Worm (Caenorhabditis elegans) whole organism, young adult: ENCODE data around the gene glb-11.
A peak's percentile ranks its signal among the peaks of the same experiment; 100 is the strongest.

Experiments used
- B0019.2 ChIP-seq: fragments of 200-800 bp; sonication (Bioruptor generic); conservative IDR thresholded peaks from 2 replicates; pipeline ENCODE4 v1.3.6; 2022; ENCODE audit warnings: missing genetic modification reagents, missing genetic modification characterization, missing compliant biosample characterization
- B0261.1 ChIP-seq: sonication (generic microtip); optimal IDR thresholded peaks from 2 replicates; lab custom pipeline; 2016; ENCODE audit warnings: mild to moderate bottlenecking, missing genetic modification characterization, moderate library complexity, missing compliant biosample characterization
- B0336.3 ChIP-seq: fragments of 200-800 bp; sonication (Bioruptor generic); IDR thresholded peaks from 2 replicates; pipeline ENCODE4 v1.3.6; 2022; ENCODE audit warnings: missing genetic modification characterization, missing compliant biosample characterization
- F10E7.11 ChIP-seq: sonication (generic microtip); optimal IDR thresholded peaks from 2 replicates; lab custom pipeline; 2017; ENCODE audit warnings: mild to moderate bottlenecking, missing genetic modification characterization, moderate library complexity, missing compliant biosample characterization
- F22D6.2 ChIP-seq: sonication (generic microtip); optimal IDR thresholded peaks from 2 replicates; lab custom pipeline; 2016; ENCODE audit warnings: mild to moderate bottlenecking, missing genetic modification characterization, missing compliant biosample characterization
- F33H1.4 ChIP-seq: fragments of 200-800 bp; sonication (Bioruptor generic); IDR thresholded peaks from 2 replicates; pipeline ENCODE4 v1.3.6; 2022; ENCODE audit warnings: missing genetic modification reagents, missing genetic modification characterization, missing compliant biosample characterization
- F39B2.1 ChIP-seq: fragments of 200-800 bp; sonication (Bioruptor generic); IDR thresholded peaks from 2 replicates; pipeline ENCODE4 v1.3.6; 2022; ENCODE audit warnings: missing genetic modification reagents, missing genetic modification characterization, missing compliant biosample characterization
- F55B11.4 ChIP-seq: sonication (generic microtip); optimal IDR thresholded peaks from 2 replicates; lab custom pipeline; 2016; ENCODE audit warnings: missing compliant biosample characterization, missing genetic modification characterization, borderline replicate concordance; ENCODE audit not compliant: insufficient read depth
- K12H6.12 ChIP-seq: fragments of 200-800 bp; sonication (Bioruptor generic); optimal IDR thresholded peaks from 2 replicates; lab custom pipeline; 2018; ENCODE audit warnings: mild to moderate bottlenecking, missing genetic modification characterization, missing compliant biosample characterization
- Y79H2A.3 ChIP-seq: fragments of 200-800 bp; sonication (Bioruptor generic); conservative IDR thresholded peaks from 2 replicates; pipeline ENCODE4 v1.3.6; 2022; ENCODE audit warnings: missing genetic modification reagents, missing genetic modification characterization, missing compliant biosample characterization
- Y95B8A.8 ChIP-seq: fragments of 200-800 bp; sonication (Bioruptor generic); IDR thresholded peaks from 2 replicates; pipeline ENCODE4 v1.3.6; 2022; ENCODE audit warnings: missing genetic modification reagents, missing genetic modification characterization, missing compliant biosample characterization
- akir-1 ChIP-seq: fragments of 200-800 bp; sonication (Bioruptor generic); optimal IDR thresholded peaks from 2 replicates; lab custom pipeline; 2018; ENCODE audit warnings: mild to moderate bottlenecking, missing genetic modification characterization, moderate library complexity, missing compliant biosample characterization
- aptf-2 ChIP-seq: fragments of 200-800 bp; sonication (Bioruptor generic); conservative IDR thresholded peaks from 2 replicates; pipeline ENCODE4 v1.3.6; 2022; ENCODE audit warnings: missing genetic modification reagents, missing genetic modification characterization, missing compliant biosample characterization
- aptf-3 ChIP-seq: fragments of 200-800 bp; sonication (Bioruptor generic); IDR thresholded peaks from 2 replicates; pipeline ENCODE4 v1.3.6; 2022; ENCODE audit warnings: missing genetic modification characterization, missing compliant biosample characterization
- athp-1 ChIP-seq: sonication (generic microtip); optimal IDR thresholded peaks from 2 replicates; lab custom pipeline; 2017; ENCODE audit warnings: mild to moderate bottlenecking, missing genetic modification characterization, missing compliant biosample characterization
- attf-6 ChIP-seq: fragments of 200-800 bp; sonication (Bioruptor generic); IDR thresholded peaks from 2 replicates; pipeline ENCODE4 v1.3.6; 2022; ENCODE audit warnings: missing genetic modification reagents, missing genetic modification characterization, missing compliant biosample characterization
- egl-44 ChIP-seq: fragments of 200-800 bp; sonication (Bioruptor generic); IDR thresholded peaks from 2 replicates; pipeline ENCODE4 v1.3.6; 2022; ENCODE audit warnings: missing genetic modification reagents, missing genetic modification characterization, missing compliant biosample characterization
- ets-4 ChIP-seq: fragments of 200-800 bp; sonication (Bioruptor generic); optimal IDR thresholded peaks from 2 replicates; lab custom pipeline; 2018; ENCODE audit warnings: mild to moderate bottlenecking, missing genetic modification characterization, missing compliant biosample characterization
- gei-17 ChIP-seq: fragments of 200-800 bp; sonication (Bioruptor generic); optimal IDR thresholded peaks from 2 replicates; lab custom pipeline; 2018; ENCODE audit warnings: mild to moderate bottlenecking, missing genetic modification characterization, missing compliant biosample characterization
- him-1 ChIP-seq: sonication (generic microtip); optimal IDR thresholded peaks from 2 replicates; lab custom pipeline; 2016; ENCODE audit warnings: missing genotype, missing genetic modification reagents, missing genetic modification characterization, missing compliant biosample characterization
- let-607 ChIP-seq, 2 experiments: fragments of 200-800 bp in 1 of 2; sonication (Bioruptor generic) in 1 of 2; sonication (generic microtip) in 1 of 2; optimal IDR thresholded peaks; 2 replicates each; lab custom pipeline; 2016 to 2018; ENCODE audit warnings: mild to moderate bottlenecking in 2 of 2, missing compliant biosample characterization in 2 of 2, missing genetic modification characterization in 2 of 2, moderate library complexity in 2 of 2, missing genotype in 1 of 2
- lin-35 ChIP-seq, 3 experiments: fragments of 150-350 bp in 2 of 3; sonication (generic microtip) in 1 of 3; optimal IDR thresholded peaks; 2 replicates each; lab custom pipeline; 2014 to 2018; ENCODE audit warnings: missing biosample characterization in 3 of 3, missing genetic modification characterization in 3 of 3, missing genetic modification reagents in 3 of 3
- lin-40 ChIP-seq: sonication (generic microtip); optimal IDR thresholded peaks from 2 replicates; lab custom pipeline; 2016; ENCODE audit warnings: missing genetic modification characterization, mild to moderate bottlenecking, missing compliant biosample characterization, missing genotype, missing genetic modification reagents
- lir-1 ChIP-seq: fragments of 200-800 bp; sonication (Bioruptor generic); conservative IDR thresholded peaks from 2 replicates; pipeline ENCODE4 v1.3.6; 2022; ENCODE audit warnings: missing genetic modification reagents, missing genetic modification characterization, missing compliant biosample characterization
- lsy-27 ChIP-seq: sonication (generic microtip); optimal IDR thresholded peaks from 2 replicates; lab custom pipeline; 2017; ENCODE audit warnings: missing genetic modification characterization, mild to moderate bottlenecking, missing compliant biosample characterization, antibody characterized with exemption, missing genotype, borderline replicate concordance; ENCODE audit not compliant: insufficient read depth
- madf-10 ChIP-seq: sonication (generic microtip); optimal IDR thresholded peaks from 2 replicates; lab custom pipeline; 2016; ENCODE audit warnings: mild to moderate bottlenecking, missing genetic modification characterization, missing compliant biosample characterization
- madf-3 ChIP-seq: fragments of 200-800 bp; sonication (Bioruptor generic); IDR thresholded peaks from 2 replicates; pipeline ENCODE4 v1.3.6; 2022; ENCODE audit warnings: missing genetic modification reagents, missing genetic modification characterization, missing compliant biosample characterization
- nfya-1 ChIP-seq: sonication (generic microtip); optimal IDR thresholded peaks from 2 replicates; lab custom pipeline; 2017; ENCODE audit warnings: antibody characterized with exemption, missing compliant biosample characterization, missing genetic modification characterization, borderline replicate concordance; ENCODE audit not compliant: insufficient read depth
- nhr-27 ChIP-seq: fragments of 200-800 bp; sonication (Bioruptor generic); optimal IDR thresholded peaks from 2 replicates; lab custom pipeline; 2018; ENCODE audit warnings: mild to moderate bottlenecking, missing genetic modification characterization, moderate library complexity, missing compliant biosample characterization
- nhr-80 ChIP-seq: sonication (generic microtip); optimal IDR thresholded peaks from 2 replicates; lab custom pipeline; 2016; ENCODE audit warnings: missing genetic modification characterization, missing compliant biosample characterization
- rcor-1 ChIP-seq: fragments of 200-800 bp; sonication (Bioruptor generic); IDR thresholded peaks from 2 replicates; pipeline ENCODE4 v1.3.6; 2022; ENCODE audit warnings: missing genetic modification reagents, missing genetic modification characterization, missing compliant biosample characterization
- repo-1 ChIP-seq: sonication (generic microtip); optimal IDR thresholded peaks from 2 replicates; lab custom pipeline; 2017; ENCODE audit warnings: mild to moderate bottlenecking, missing genetic modification characterization, missing compliant biosample characterization
- sdz-38 ChIP-seq: sonication (generic microtip); optimal IDR thresholded peaks from 2 replicates; lab custom pipeline; 2016; ENCODE audit warnings: missing genotype, missing genetic modification characterization, missing compliant biosample characterization
- snpc-1.1 ChIP-seq: sonication (generic microtip); optimal IDR thresholded peaks from 2 replicates; lab custom pipeline; 2017; ENCODE audit warnings: missing genetic modification characterization, mild to moderate bottlenecking, missing compliant biosample characterization, antibody characterized with exemption, moderate library complexity, missing genotype, missing genetic modification reagents; ENCODE audit not compliant: insufficient read depth
- snpc-1.3 ChIP-seq: sonication (generic microtip); optimal IDR thresholded peaks from 2 replicates; lab custom pipeline; 2017; ENCODE audit warnings: missing genetic modification characterization, mild to moderate bottlenecking, missing compliant biosample characterization, antibody characterized with exemption, moderate library complexity, missing genotype, missing genetic modification reagents; ENCODE audit not compliant: insufficient read depth
- snpc-4 ChIP-seq, 5 experiments: fragments of 150-350 bp in 1 of 5; sonication (generic microtip) in 4 of 5; optimal IDR thresholded peaks; 2 replicates each; lab custom pipeline; 2014 to 2018; ENCODE audit warnings: missing genetic modification characterization in 5 of 5, missing biosample characterization in 3 of 5, antibody characterized with exemption in 2 of 5, mild to moderate bottlenecking in 2 of 5, missing compliant biosample characterization in 2 of 5, missing genotype in 2 of 5, moderate library complexity in 2 of 5, missing genetic modification reagents in 1 of 5
- somi-1 ChIP-seq: fragments of 200-800 bp; sonication (Bioruptor generic); optimal IDR thresholded peaks from 2 replicates; lab custom pipeline; 2018; ENCODE audit warnings: mild to moderate bottlenecking, missing genetic modification characterization, missing compliant biosample characterization
- sptf-2 ChIP-seq: fragments of 200-800 bp; sonication (Bioruptor generic); optimal IDR thresholded peaks from 2 replicates; lab custom pipeline; 2018; ENCODE audit warnings: mild to moderate bottlenecking, missing genetic modification characterization, missing compliant biosample characterization
- tbp1 ChIP-seq: fragments of 200-800 bp; sonication (Bioruptor generic); optimal IDR thresholded peaks from 2 replicates; lab custom pipeline; 2018; ENCODE audit warnings: mild to moderate bottlenecking, missing genetic modification characterization, missing compliant biosample characterization
- tbx-9 ChIP-seq: sonication (generic microtip); optimal IDR thresholded peaks from 2 replicates; lab custom pipeline; 2016; ENCODE audit warnings: borderline replicate concordance, missing genetic modification characterization, inconsistent platforms, missing compliant biosample characterization
- unc-130 ChIP-seq: sonication (generic microtip); optimal IDR thresholded peaks from 2 replicates; lab custom pipeline; 2016; ENCODE audit warnings: missing genetic modification reagents, missing genetic modification characterization, missing compliant biosample characterization
- xnd-1 ChIP-seq: sonication (generic microtip); optimal IDR thresholded peaks from 2 replicates; lab custom pipeline; 2016; ENCODE audit warnings: missing genotype, missing genetic modification reagents, missing genetic modification characterization, missing compliant biosample characterization
- zfh-2 ChIP-seq: fragments of 200-800 bp; sonication (Bioruptor generic); conservative IDR thresholded peaks from 2 replicates; pipeline ENCODE4 v1.3.6; 2022; ENCODE audit warnings: missing genetic modification reagents, missing genetic modification characterization, missing compliant biosample characterization
- ztf-25 ChIP-seq: fragments of 200-800 bp; sonication (Bioruptor generic); IDR thresholded peaks from 2 replicates; pipeline ENCODE4 v1.3.6; 2022; ENCODE audit warnings: missing genetic modification reagents, missing genetic modification characterization, missing compliant biosample characterization
- ztf-28 ChIP-seq: fragments of 200-800 bp; sonication (Bioruptor generic); IDR thresholded peaks from 2 replicates; pipeline ENCODE4 v1.3.6; 2022; ENCODE audit warnings: missing genetic modification reagents, missing genetic modification characterization, missing compliant biosample characterization
- ztf-3 ChIP-seq: fragments of 200-800 bp; sonication (Bioruptor generic); optimal IDR thresholded peaks from 2 replicates; lab custom pipeline; 2018; ENCODE audit warnings: mild to moderate bottlenecking, missing genetic modification characterization, missing compliant biosample characterization

Gene glb-11

ce11 chrIII:4015382-4015986, 23.5 kb upstream of the glb-11 start (continued):
- TF ChIP-seq lsy-27 (tag; lab: Kevin White, UChicago) (no peak), F10E7.11 (tag; lab: Kevin White, UChicago) (peak; percentile 72), madf-10 (tag; lab: Kevin White, UChicago) (no peak), tbx-9 (tag; lab: Kevin White, UChicago) (no peak), aptf-2 (GFP tag; lab: Robert Waterston, UW) (peak; percentile 63; the same call in 1 of the 2 replicates), repo-1 (tag; lab: Kevin White, UChicago) (peak; percentile 82), sdz-38 (no peak), snpc-1.1 (tag; lab: Kevin White, UChicago) (no peak), sptf-2 (GFP tag; lab: Kevin White, UChicago) (no peak), aptf-3 (GFP tag; lab: Robert Waterston, UW) (no peak), lin-35 (GFP tag; optimal IDR thresholded peaks at IDR 0.05; lab: Kevin White, UChicago) (peak in 2 of 3 experiments; percentile 43 to 65), athp-1 (peak; percentile 79), ets-4 (GFP tag; lab: Kevin White, UChicago) (no peak), let-607 (tag; optimal IDR thresholded peaks at IDR 0.05; lab: Kevin White, UChicago) (peak in 1 of 2 experiments; percentile 9), F22D6.2 (tag; lab: Kevin White, UChicago) (no peak), snpc-1.3 (peak; percentile 46), B0261.1 (tag; lab: Kevin White, UChicago) (no peak), madf-3 (GFP tag; lab: Robert Waterston, UW) (peak; percentile 84), akir-1 (GFP tag; lab: Kevin White, UChicago) (no peak), K12H6.12 (tag; lab: Kevin White, UChicago) (peak; percentile 25), B0336.3 (GFP tag; lab: Robert Waterston, UW) (peak; percentile 93), zfh-2 (GFP tag; lab: Robert Waterston, UW) (no peak), lir-1 (GFP tag; lab: Robert Waterston, UW) (no peak), ztf-25 (GFP tag; lab: Robert Waterston, UW) (no peak), F55B11.4 (tag; lab: Kevin White, UChicago) (no peak), him-1 (tag; lab: Kevin White, UChicago) (no peak), attf-6 (peak; percentile 82), Y95B8A.8 (GFP tag; lab: Robert Waterston, UW) (peak; percentile 86), nhr-80 (tag; lab: Kevin White, UChicago) (no peak), lin-40 (tag; lab: Kevin White, UChicago) (peak; percentile 54), unc-130 (peak; percentile 92), nhr-27 (tag; lab: Kevin White, UChicago) (no peak), egl-44 (GFP tag; lab: Robert Waterston, UW) (peak; percentile 63), ztf-28 (GFP tag; lab: Robert Waterston, UW) (no peak), F33H1.4 (GFP tag; lab: Robert Waterston, UW) (no peak), xnd-1 (tag; lab: Kevin White, UChicago) (peak; percentile 49), gei-17 (no peak), rcor-1 (GFP tag; lab: Robert Waterston, UW) (peak; percentile 53), snpc-4 (GFP tag; optimal IDR thresholded peaks at IDR 0.05; lab: Kevin White, UChicago) (peak; percentile 57), snpc-4 (tag; optimal IDR thresholded peaks at IDR 0.05; lab: Kevin White, UChicago) (peak in 1 of 4 experiments; percentile 46), nfya-1 (no peak), ztf-3 (GFP tag; lab: Kevin White, UChicago) (no peak), tbp1 (peak; percentile 44), somi-1 (GFP tag; lab: Kevin White, UChicago) (peak; percentile 27), F39B2.1 (GFP tag; lab: Robert Waterston, UW) (no peak), B0019.2 (0 out of 2 replicates have a peak, but pooled peaks have one; percentile 50), Y79H2A.3 (peak; percentile 97)
